Worm (Caenorhabditis elegans) whole organism, mixed stage, embryonic: ENCODE results near the gene tbc-7.

Experiments
- ces-1 ChIP-seq: fragments of 150-350 bp; optimal IDR thresholded peaks from 2 replicates; lab custom pipeline; 2014; ENCODE audit warnings: missing biosample characterization, missing genetic modification reagents, missing genetic modification characterization
- drap-1 ChIP-seq: fragments of 200-800 bp; sonication (Bioruptor generic); optimal IDR thresholded peaks from 3 replicates; lab custom pipeline; 2018; ENCODE audit warnings: mild to moderate bottlenecking, missing genetic modification characterization, missing compliant biosample characterization
- lsy-2 ChIP-seq: fragments of 150-350 bp; optimal IDR thresholded peaks from 2 replicates; lab custom pipeline; 2014; ENCODE audit warnings: missing biosample characterization, missing genetic modification characterization
- mep-1 ChIP-seq: fragments of 150-350 bp; optimal IDR thresholded peaks from 2 replicates; lab custom pipeline; 2017; ENCODE audit warnings: missing biosample characterization, missing genetic modification reagents, missing genetic modification characterization, inconsistent platforms
- nhr-12 ChIP-seq: fragments of 150-350 bp; optimal IDR thresholded peaks from 2 replicates; lab custom pipeline; 2014; ENCODE audit warnings: missing biosample characterization, missing genetic modification characterization
- nhr-237 ChIP-seq: fragments of 150-350 bp; optimal IDR thresholded peaks from 2 replicates; lab custom pipeline; 2014; ENCODE audit warnings: missing biosample characterization, missing genetic modification characterization
- pha-4 ChIP-seq: fragments of 150-350 bp; optimal IDR thresholded peaks from 2 replicates; lab custom pipeline; 2018; ENCODE audit warnings: missing biosample characterization, missing genetic modification reagents, missing genetic modification characterization
- unc-62 ChIP-seq: fragments of 150-350 bp; optimal IDR thresholded peaks from 2 replicates; lab custom pipeline; 2014; ENCODE audit warnings: missing biosample characterization, missing genetic modification reagents, missing genetic modification characterization

DNA sequence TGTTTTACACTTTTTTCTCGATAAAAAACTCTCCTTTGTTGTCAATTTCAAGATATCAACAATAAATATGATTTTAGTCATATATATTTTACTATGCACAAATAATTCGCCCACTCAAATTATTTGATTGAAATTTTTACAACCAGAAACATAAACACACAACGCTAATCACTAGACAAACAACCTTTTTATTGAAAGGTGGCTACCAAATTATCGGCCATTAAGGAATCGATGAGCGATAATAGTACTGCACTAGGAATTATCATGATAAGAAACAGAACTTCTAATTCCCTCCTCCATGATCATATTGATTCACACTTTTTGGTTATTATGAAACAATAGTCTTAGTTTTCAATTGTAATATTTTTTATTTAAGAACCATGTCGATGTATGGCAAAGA is 24.9 kb upstream of the tbc-7 start, which contains the start of gene C42D8.1:
- no peak for TF ChIP-seq drap-1 (GFP tag; lab: Kevin White, UChicago)
- no peak for TF ChIP-seq nhr-12 (tag; lab: Kevin White, UChicago)
- TF ChIP-seq nhr-237 = no peak
- TF ChIP-seq unc-62 = no peak
- TF ChIP-seq pha-4 (tag; lab: Kevin White, UChicago) = no peak
- TF ChIP-seq lsy-2 (tag; lab: Kevin White, UChicago) = no peak
- no peak for TF ChIP-seq mep-1
- TF ChIP-seq ces-1 (GFP tag; lab: Kevin White, UChicago) = no peak
